Worm (Caenorhabditis elegans): Measurements from ENCODE around the gene cyp-29A3.

- TF ChIP-seq nhr-237 (tag; optimal IDR thresholded peaks at IDR 0.05) (no peak), lin-39 (tag; optimal IDR thresholded peaks at IDR 0.05) (no peak), R02D3.7 (tag; optimal IDR thresholded peaks at IDR 0.05) (no peak), unc-62 (GFP tag; optimal IDR thresholded peaks at IDR 0.05) (no peak), C34F6.9 (tag; optimal IDR thresholded peaks at IDR 0.05) (no peak), elt-1 (tag; optimal IDR thresholded peaks at IDR 0.05) (no peak), nhr-12 (tag; optimal IDR thresholded peaks at IDR 0.05) (no peak), snpc-4 (tag; optimal IDR thresholded peaks at IDR 0.05) (no peak), nhr-129 (tag; optimal IDR thresholded peaks at IDR 0.05) (no peak)
Measured at ce11 chrV:28270-28669, 30.8 kb upstream of the cyp-29A3 start.
